Worm (Caenorhabditis elegans): Measurements from ENCODE around the gene F55D1.1.

ce11 chrX:5538416-5538815, 48.8 kb downstream of the F55D1.1 start, which contains the start of gene lgx-1:
- no peak for TF ChIP-seq nfya-1 (tag; optimal IDR thresholded peaks at IDR 0.05)
- no peak for TF ChIP-seq pros-1 (tag; optimal IDR thresholded peaks at IDR 0.05)
- no peak for TF ChIP-seq tbx-2 (tag; optimal IDR thresholded peaks at IDR 0.05)
- TF ChIP-seq nhr-11 (tag; optimal IDR thresholded peaks at IDR 0.05) = no peak
- no peak for TF ChIP-seq ceh-22 (tag; optimal IDR thresholded peaks at IDR 0.05)
- TF ChIP-seq ets-4 (tag; optimal IDR thresholded peaks at IDR 0.05) = no peak
